Fruit fly (Drosophila melanogaster): ENCODE data around the gene GIIIspla2.
A peak's percentile ranks its signal among the peaks of the same experiment; 100 is the strongest.

GIIIspla2 gene

DNA sequence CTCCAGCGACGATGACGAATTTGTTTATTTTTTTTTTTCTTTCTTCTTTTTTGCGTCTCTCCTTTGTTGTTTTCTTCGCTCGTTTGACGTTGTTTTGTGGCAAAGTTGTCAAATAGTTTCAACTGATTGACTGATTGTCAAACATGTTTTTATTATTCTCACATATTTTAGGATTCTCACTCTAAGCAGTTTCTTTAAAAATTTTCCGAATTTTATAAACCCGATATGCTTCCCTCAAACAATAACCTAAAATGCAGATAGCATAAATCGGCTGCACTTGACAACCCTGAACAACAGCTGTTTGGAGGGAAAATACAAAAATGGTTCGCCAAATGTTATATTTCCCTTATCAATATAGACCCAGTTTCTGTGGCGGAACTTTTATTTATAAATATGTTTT lies 13.9 kb upstream of the GIIIspla2 start, which contains the start of gene CG17982 (continued):
- TF ChIP-seq Ets21C (GFP tag; optimal IDR thresholded peaks at IDR 0.05) = peak; percentile 89
- peak; percentile 98 for TF ChIP-seq achi (GFP tag; optimal IDR thresholded peaks at IDR 0.05)
- TF ChIP-seq Lpt (GFP tag; optimal IDR thresholded peaks at IDR 0.05) = peak; percentile 86
- TF ChIP-seq CG8632 (GFP tag; optimal IDR thresholded peaks at IDR 0.05) = peak; percentile 90
- peak; percentile 92 for TF ChIP-seq cyc (GFP tag; optimal IDR thresholded peaks at IDR 0.05)
- peak; percentile 69 for TF ChIP-seq CG11294 (GFP tag; IDR thresholded peaks at IDR 0.05)
- TF ChIP-seq eg (GFP tag; IDR thresholded peaks at IDR 0.05) = peak; percentile 90
- no peak for TF ChIP-seq vri (GFP tag; optimal IDR thresholded peaks at IDR 0.05)
- TF ChIP-seq CG9139 (GFP tag; optimal IDR thresholded peaks at IDR 0.05) = no peak
- peak; percentile 92 for TF ChIP-seq CG6276 (GFP tag; optimal IDR thresholded peaks at IDR 0.05)
- peak; percentile 94 for TF ChIP-seq CG3919 (GFP tag; optimal IDR thresholded peaks at IDR 0.05)
- peak; percentile 96 for TF ChIP-seq esn (GFP tag; optimal IDR thresholded peaks at IDR 0.05)
- TF ChIP-seq CG34406 (GFP tag; optimal IDR thresholded peaks at IDR 0.05) = peak; percentile 91
- no peak for TF ChIP-seq svp (GFP tag)
- TF ChIP-seq CG31627 (GFP tag; optimal IDR thresholded peaks at IDR 0.05) = peak; percentile 94
- TF ChIP-seq CG16779 (tag; optimal IDR thresholded peaks at IDR 0.05) = no peak
- peak; percentile 91 for TF ChIP-seq acj6 (GFP tag; optimal IDR thresholded peaks at IDR 0.05)
- TF ChIP-seq lz (GFP tag; optimal IDR thresholded peaks at IDR 0.05) = peak; percentile 94
- peak; percentile 68 for TF ChIP-seq fd85E (GFP tag; optimal IDR thresholded peaks at IDR 0.05)
- peak; percentile 77 for TF ChIP-seq Sox15 (GFP tag; optimal IDR thresholded peaks at IDR 0.05)
- TF ChIP-seq topi (GFP tag; optimal IDR thresholded peaks at IDR 0.05) = peak; percentile 94
- peak; percentile 90 for TF ChIP-seq OdsH (GFP tag; optimal IDR thresholded peaks at IDR 0.05)
- TF ChIP-seq ss (GFP tag; optimal IDR thresholded peaks at IDR 0.05) = peak in 1 of 2 experiments; percentile 88
- peak; percentile 85 for TF ChIP-seq CG6808 (GFP tag; optimal IDR thresholded peaks at IDR 0.05)

DNA sequence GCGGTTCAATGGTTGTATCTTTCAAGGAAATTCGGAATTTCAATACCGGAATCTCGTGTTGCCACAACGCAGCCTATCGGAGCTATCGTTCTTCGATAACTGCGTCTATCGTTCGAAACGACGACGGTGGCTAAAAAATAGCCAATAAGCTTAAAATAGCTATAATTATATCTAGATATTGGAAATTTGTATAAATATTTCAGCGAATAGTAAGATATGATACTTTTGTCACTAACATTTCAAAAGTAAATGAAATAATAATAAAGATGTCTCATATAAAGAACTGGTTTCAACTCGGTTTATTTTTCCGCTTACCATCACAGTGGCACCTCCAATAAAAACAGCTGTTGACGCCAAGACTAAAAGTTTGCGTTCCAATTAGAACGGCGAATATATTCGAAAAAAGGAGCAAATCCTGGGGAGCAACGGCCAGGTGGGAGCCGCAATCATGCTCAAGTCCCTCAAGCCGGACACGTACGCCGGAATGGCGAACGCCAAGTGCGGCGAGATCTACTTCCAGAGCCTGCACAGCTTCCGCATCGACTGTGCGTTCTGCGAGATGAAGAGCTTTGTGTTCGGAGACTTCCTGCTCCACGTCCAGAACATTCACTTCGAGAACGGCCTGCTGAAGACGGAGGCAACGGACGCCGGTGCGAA lies 11.8 kb upstream of the GIIIspla2 start, which contains the start of the genes alpha-PheRS and CG2129:
Gene alpha-PheRS (minus strand): TSS at position 102 of the 657 bp plus-strand sequence.
Gene CG2129 (plus strand): TSS at position 339 of the 657 bp plus-strand sequence.
- peak; percentile 15 for TF ChIP-seq lz (GFP tag; optimal IDR thresholded peaks at IDR 0.05)
- peak; percentile 39 for TF ChIP-seq esn (GFP tag; optimal IDR thresholded peaks at IDR 0.05)
- TF ChIP-seq fkh (GFP tag; optimal IDR thresholded peaks at IDR 0.05) = no peak
- peak; percentile 46 for TF ChIP-seq topi (GFP tag; optimal IDR thresholded peaks at IDR 0.05)
- TF ChIP-seq Eip78C (GFP tag) = peak; percentile 74
- TF ChIP-seq cyc (GFP tag; optimal IDR thresholded peaks at IDR 0.05) = peak; percentile 13
- peak; percentile 10 for TF ChIP-seq acj6 (GFP tag; optimal IDR thresholded peaks at IDR 0.05)
- TF ChIP-seq Sox14 (GFP tag; optimal IDR thresholded peaks at IDR 0.05) = peak; percentile 22
- peak; percentile 39 for TF ChIP-seq CG3032 (tag; optimal IDR thresholded peaks at IDR 0.05)
- TF ChIP-seq Lpt (GFP tag; optimal IDR thresholded peaks at IDR 0.05) = no peak
- no peak for TF ChIP-seq dac (GFP tag; optimal IDR thresholded peaks at IDR 0.05)

DNA sequence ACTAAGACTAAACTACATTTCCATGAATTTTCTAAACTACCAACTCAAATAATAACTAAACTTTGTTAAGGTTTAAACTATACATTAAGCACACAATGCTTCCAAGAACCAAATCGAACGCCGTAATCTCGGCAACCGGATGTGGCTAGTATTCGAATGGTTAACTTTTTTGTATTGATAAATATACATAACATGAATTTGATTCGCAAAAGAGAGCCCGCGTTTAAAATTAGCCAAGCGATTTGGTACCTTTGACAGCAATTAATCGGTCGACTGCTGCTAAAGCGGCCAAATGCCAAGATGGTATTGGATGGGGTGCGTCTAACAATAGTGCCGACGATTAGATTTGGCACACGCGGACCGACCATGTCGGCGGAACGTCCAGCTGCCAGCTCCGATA lies 9.8 kb upstream of the GIIIspla2 start, which contains the start of gene CG15336:
Gene CG15336 (plus strand): TSS at position 301 of the 400 bp plus-strand sequence.
- no peak for TF ChIP-seq Sox14 (GFP tag; optimal IDR thresholded peaks at IDR 0.05)
- no peak for TF ChIP-seq CG3032 (tag; optimal IDR thresholded peaks at IDR 0.05)
- TF ChIP-seq Blimp-1 (GFP tag; optimal IDR thresholded peaks at IDR 0.05) = no peak
- no peak for TF ChIP-seq fd59A (GFP tag; optimal IDR thresholded peaks at IDR 0.05)
- TF ChIP-seq Ets96B (tag; optimal IDR thresholded peaks at IDR 0.05) = no peak
- TF ChIP-seq pdm3 (GFP tag; optimal IDR thresholded peaks at IDR 0.05) = no peak
- TF ChIP-seq dac (GFP tag; optimal IDR thresholded peaks at IDR 0.05) = no peak
- TF ChIP-seq CG11294 (GFP tag; IDR thresholded peaks at IDR 0.05) = no peak
- TF ChIP-seq Lpt (GFP tag; optimal IDR thresholded peaks at IDR 0.05) = no peak
- TF ChIP-seq CG6854 (GFP tag; optimal IDR thresholded peaks at IDR 0.05) = no peak
- TF ChIP-seq Hr39 (GFP tag; optimal IDR thresholded peaks at IDR 0.05) = no peak

Data from whole organism, prepupa.